Worm (Caenorhabditis elegans) whole organism, L2 larva: ENCODE data around the gene W02H5.19.

Experiments
- aly-2 ChIP-seq: fragments of 150-350 bp; optimal IDR thresholded peaks from 2 replicates; lab custom pipeline; 2014; ENCODE audit warnings: missing biosample characterization, missing genetic modification characterization
- fos-1 ChIP-seq: fragments of 150-350 bp; optimal IDR thresholded peaks from 2 replicates; lab custom pipeline; 2014; ENCODE audit warnings: missing biosample characterization, missing genetic modification characterization
- nhr-237 ChIP-seq: fragments of 150-350 bp; optimal IDR thresholded peaks from 2 replicates; lab custom pipeline; 2014; ENCODE audit warnings: missing biosample characterization, missing genetic modification characterization
- skn-1 ChIP-seq: sonication (generic microtip); optimal IDR thresholded peaks from 2 replicates; lab custom pipeline; 2017; ENCODE audit warnings: missing biosample characterization, missing genetic modification characterization

DNA sequence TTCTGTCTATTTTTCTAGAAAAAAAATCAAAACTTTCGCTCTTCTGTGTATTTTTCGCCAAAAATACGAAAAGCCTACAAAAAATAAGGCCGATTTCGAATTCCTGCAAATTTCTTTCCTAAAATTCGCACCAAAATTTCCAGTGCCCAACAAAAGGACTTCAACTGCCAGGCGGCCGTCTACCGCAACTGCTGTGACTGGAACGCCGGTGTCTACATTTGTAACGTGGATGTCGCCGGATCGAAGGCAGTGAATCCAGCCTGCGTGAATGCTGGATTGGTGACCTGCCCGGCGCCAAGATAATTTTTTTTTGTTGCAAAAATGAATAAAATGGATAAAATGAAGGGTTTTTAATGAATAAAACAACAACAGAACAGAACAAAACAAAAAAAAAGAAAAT lies 36.9 kb upstream of the W02H5.19 start:
- TF ChIP-seq nhr-237 (tag; lab: Kevin White, UChicago), result no peak
- no peak for TF ChIP-seq skn-1
- no peak for TF ChIP-seq aly-2
- TF ChIP-seq fos-1 (tag; lab: Kevin White, UChicago), result no peak
